Worm (Caenorhabditis elegans) whole organism, L4 larva: ENCODE data around the gene F53B1.3.

Experiments used
- F10B5.3 ChIP-seq: sonication (generic microtip); optimal IDR thresholded peaks from 2 replicates; lab custom pipeline; 2016; ENCODE audit warnings: mild to moderate bottlenecking, missing genetic modification characterization, missing compliant biosample characterization
- F26F4.8 ChIP-seq: fragments of 200-800 bp; sonication (Bioruptor generic); conservative IDR thresholded peaks from 2 replicates; pipeline ENCODE4 v1.3.6; 2022; ENCODE audit warnings: missing genetic modification characterization, missing compliant biosample characterization
- R02D3.7 ChIP-seq: fragments of 150-350 bp; sonication (generic microtip); optimal IDR thresholded peaks from 3 replicates; lab custom pipeline; 2014; ENCODE audit warnings: missing biosample characterization, missing genetic modification characterization
- T26A8.4 ChIP-seq: fragments of 200-800 bp; sonication (Bioruptor generic); IDR thresholded peaks from 2 replicates; pipeline ENCODE4 v1.3.6; 2022; ENCODE audit warnings: missing genetic modification characterization, missing compliant biosample characterization
- Y48G9A.11 ChIP-seq: fragments of 200-800 bp; sonication (Bioruptor generic); IDR thresholded peaks from 2 replicates; pipeline ENCODE4 v1.3.6; 2022; ENCODE audit warnings: missing genetic modification reagents, missing genetic modification characterization, missing compliant biosample characterization
- Y5F2A.4 ChIP-seq: fragments of 200-800 bp; sonication (Bioruptor generic); optimal IDR thresholded peaks from 2 replicates; lab custom pipeline; 2018; ENCODE audit warnings: mild to moderate bottlenecking, missing genetic modification characterization, missing compliant biosample characterization
- ZK546.5 ChIP-seq, 2 experiments: sonication (generic microtip); optimal IDR thresholded peaks; 2 replicates each; lab custom pipeline; 2017; ENCODE audit warnings: missing biosample characterization in 2 of 2, missing genetic modification characterization in 2 of 2
- aha-1 ChIP-seq: fragments of 150-350 bp; peaks from one replicate; lab custom pipeline; 2014; ENCODE audit warnings: missing biosample characterization, missing genetic modification characterization
- aly-2 ChIP-seq: sonication (generic microtip); optimal IDR thresholded peaks from 2 replicates; lab custom pipeline; 2018; ENCODE audit warnings: missing biosample characterization, missing genetic modification characterization
- ama-1 ChIP-seq: fragments of 150-350 bp; optimal IDR thresholded peaks from 2 replicates; lab custom pipeline; 2014; ENCODE audit warnings: inconsistent platforms, mixed read lengths
- arid-1 ChIP-seq: fragments of 200-800 bp; sonication (Bioruptor generic); conservative IDR thresholded peaks from 2 replicates; pipeline ENCODE4 v1.3.6; 2022; ENCODE audit warnings: missing genetic modification reagents, missing genetic modification characterization, missing compliant biosample characterization
- ceh-20 ChIP-seq: fragments of 200-800 bp; sonication (Bioruptor generic); IDR thresholded peaks from 2 replicates; pipeline ENCODE4 v1.3.6; 2022; ENCODE audit warnings: missing genetic modification reagents, missing genetic modification characterization, missing compliant biosample characterization
- ceh-62 ChIP-seq: sonication (generic microtip); optimal IDR thresholded peaks from 2 replicates; lab custom pipeline; 2017; ENCODE audit warnings: missing biosample characterization, missing genetic modification characterization
- cey-2 ChIP-seq: sonication (generic microtip); optimal IDR thresholded peaks from 3 replicates; lab custom pipeline; 2017; ENCODE audit warnings: missing genetic modification characterization, mild to moderate bottlenecking, missing compliant biosample characterization, antibody characterized with exemption, borderline replicate concordance; ENCODE audit not compliant: insufficient read depth
- dmd-6 ChIP-seq: fragments of 200-800 bp; sonication (Bioruptor generic); IDR thresholded peaks from 2 replicates; pipeline ENCODE4 v1.3.6; 2022; ENCODE audit warnings: missing genetic modification reagents, missing genetic modification characterization, missing compliant biosample characterization
- dpl-1 ChIP-seq: fragments of 150-350 bp; optimal IDR thresholded peaks from 2 replicates; lab custom pipeline; 2014; ENCODE audit warnings: missing biosample characterization, missing genetic modification reagents, missing genetic modification characterization
- duxl-1 ChIP-seq: sonication (generic microtip); optimal IDR thresholded peaks from 2 replicates; lab custom pipeline; 2016; ENCODE audit warnings: mild to moderate bottlenecking, missing genetic modification characterization, moderate library complexity, missing compliant biosample characterization; ENCODE audit not compliant: poor library complexity
- egl-27 ChIP-seq: sonication (generic microtip); optimal IDR thresholded peaks from 3 replicates; lab custom pipeline; 2017; ENCODE audit warnings: missing biosample characterization, missing genetic modification reagents, missing genetic modification characterization
- fkh-10 ChIP-seq: fragments of 150-350 bp; optimal IDR thresholded peaks from 2 replicates; lab custom pipeline; 2014; ENCODE audit warnings: missing biosample characterization, missing genetic modification reagents, missing genetic modification characterization
- fos-1 ChIP-seq: fragments of 150-350 bp; optimal IDR thresholded peaks from 2 replicates; lab custom pipeline; 2014; ENCODE audit warnings: missing biosample characterization, missing genetic modification characterization
- hif-1 ChIP-seq, 2 experiments: sonication (generic microtip); optimal IDR thresholded peaks; 2 replicates each; lab custom pipeline; 2016 to 2017; ENCODE audit warnings: missing compliant biosample characterization in 2 of 2, missing genetic modification characterization in 2 of 2, missing genetic modification reagents in 2 of 2, missing genotype in 2 of 2, mild to moderate bottlenecking in 1 of 2
- hlh-30 ChIP-seq: sonication (generic microtip); optimal IDR thresholded peaks from 2 replicates; lab custom pipeline; 2017; ENCODE audit warnings: antibody characterized with exemption, mild to moderate bottlenecking, missing genetic modification characterization, missing compliant biosample characterization; ENCODE audit not compliant: insufficient read depth
- hmg-1.1 ChIP-seq: fragments of 200-800 bp; sonication (Bioruptor generic); IDR thresholded peaks from 2 replicates; pipeline ENCODE4 v1.3.6; 2022; ENCODE audit warnings: missing genetic modification reagents, missing genetic modification characterization, missing compliant biosample characterization
- jun-1 ChIP-seq: fragments of 150-350 bp; optimal IDR thresholded peaks from 2 replicates; lab custom pipeline; 2014; ENCODE audit warnings: missing biosample characterization, missing genetic modification reagents, missing genetic modification characterization
- lin-1 ChIP-seq: fragments of 200-800 bp; sonication (Bioruptor generic); IDR thresholded peaks from 2 replicates; pipeline ENCODE4 v1.3.6; 2022; ENCODE audit warnings: missing genetic modification reagents, missing genetic modification characterization, missing compliant biosample characterization
- lin-15B ChIP-seq: fragments of 150-350 bp; sonication (generic microtip); optimal IDR thresholded peaks from 3 replicates; lab custom pipeline; 2014; ENCODE audit warnings: missing biosample characterization, missing genetic modification characterization
- lin-29 ChIP-seq: fragments of 200-800 bp; sonication (Bioruptor generic); IDR thresholded peaks from 2 replicates; pipeline ENCODE4 v1.3.6; 2022; ENCODE audit warnings: missing genetic modification reagents, missing genetic modification characterization, missing compliant biosample characterization
- lin-38 ChIP-seq: fragments of 200-800 bp; sonication (Bioruptor generic); IDR thresholded peaks from 2 replicates; pipeline ENCODE4 v1.3.6; 2022; ENCODE audit warnings: missing genetic modification reagents, missing genetic modification characterization, missing compliant biosample characterization
- lir-3 ChIP-seq: sonication (generic microtip); optimal IDR thresholded peaks from 2 replicates; lab custom pipeline; 2016; ENCODE audit warnings: mild to moderate bottlenecking, missing genetic modification characterization, missing compliant biosample characterization
- mdt-29 ChIP-seq: fragments of 200-800 bp; sonication (Bioruptor generic); IDR thresholded peaks from 2 replicates; pipeline ENCODE4 v1.3.6; 2022; ENCODE audit warnings: missing genetic modification reagents, missing genetic modification characterization, missing compliant biosample characterization
- mep-1 ChIP-seq: fragments of 150-350 bp; sonication (generic microtip); optimal IDR thresholded peaks from 3 replicates; lab custom pipeline; 2014; ENCODE audit warnings: missing biosample characterization, missing genetic modification characterization
- mes-2 ChIP-seq: sonication (generic microtip); optimal IDR thresholded peaks from 2 replicates; lab custom pipeline; 2016; ENCODE audit warnings: missing genotype, mild to moderate bottlenecking, missing genetic modification characterization, missing compliant biosample characterization; ENCODE audit not compliant: poor library complexity, severe bottlenecking
- nhr-10 ChIP-seq: fragments of 150-350 bp; optimal IDR thresholded peaks from 2 replicates; lab custom pipeline; 2014; ENCODE audit warnings: missing biosample characterization, missing genetic modification characterization
- nhr-237 ChIP-seq: sonication (generic microtip); optimal IDR thresholded peaks from 2 replicates; lab custom pipeline; 2017; ENCODE audit warnings: missing biosample characterization, missing genetic modification characterization
- nhr-25 ChIP-seq: sonication (generic microtip); optimal IDR thresholded peaks from 2 replicates; lab custom pipeline; 2017; ENCODE audit warnings: missing genetic modification characterization, mild to moderate bottlenecking, missing compliant biosample characterization, antibody characterized with exemption, moderate library complexity, borderline replicate concordance; ENCODE audit not compliant: insufficient read depth
- nhr-41 ChIP-seq: fragments of 200-800 bp; sonication (Bioruptor generic); IDR thresholded peaks from 2 replicates; pipeline ENCODE4 v1.3.6; 2022; ENCODE audit warnings: missing genetic modification reagents, missing genetic modification characterization, missing compliant biosample characterization
- nhr-42 ChIP-seq: fragments of 200-800 bp; sonication (Bioruptor generic); IDR thresholded peaks from 2 replicates; pipeline ENCODE4 v1.3.6; 2022; ENCODE audit warnings: missing genetic modification characterization, missing compliant biosample characterization
- nhr-76 ChIP-seq: fragments of 150-350 bp; optimal IDR thresholded peaks from 2 replicates; lab custom pipeline; 2014; ENCODE audit warnings: missing biosample characterization, missing genetic modification characterization
- nhr-77 ChIP-seq: fragments of 150-350 bp; optimal IDR thresholded peaks from 2 replicates; lab custom pipeline; 2014; ENCODE audit warnings: missing biosample characterization, missing genetic modification characterization
- pha-4 ChIP-seq, 2 experiments: fragments of 150-350 bp in 1 of 2; fragments of 200-800 bp in 1 of 2; sonication (Bioruptor generic) in 1 of 2; IDR thresholded peaks in 1 of 2; optimal IDR thresholded peaks in 1 of 2; 2 replicates each; pipeline versions ENCODE4 v1.3.6 to Lab custom; 2014 to 2022; ENCODE audit warnings: missing genetic modification characterization in 2 of 2, missing genetic modification reagents in 2 of 2, missing biosample characterization in 1 of 2, missing compliant biosample characterization in 1 of 2
- pqm-1 ChIP-seq: sonication (generic microtip); optimal IDR thresholded peaks from 2 replicates; lab custom pipeline; 2017; ENCODE audit warnings: missing biosample characterization, missing genetic modification characterization
- rbr-2 ChIP-seq: sonication (generic microtip); optimal IDR thresholded peaks from 2 replicates; lab custom pipeline; 2016; ENCODE audit warnings: missing genotype, missing genetic modification characterization, missing compliant biosample characterization
- sdz-12 ChIP-seq: fragments of 200-800 bp; sonication (Bioruptor generic); optimal IDR thresholded peaks from 2 replicates; lab custom pipeline; 2018; ENCODE audit warnings: mild to moderate bottlenecking, missing genetic modification characterization, missing compliant biosample characterization
- skn-1 ChIP-seq: fragments of 150-350 bp; optimal IDR thresholded peaks from 2 replicates; lab custom pipeline; 2014; ENCODE audit warnings: missing biosample characterization, missing genetic modification characterization
- spr-1 ChIP-seq: sonication (generic microtip); optimal IDR thresholded peaks from 2 replicates; lab custom pipeline; 2016; ENCODE audit warnings: mild to moderate bottlenecking, missing genetic modification characterization, missing compliant biosample characterization
- tra-1 ChIP-seq: fragments of 200-800 bp; sonication (Bioruptor generic); IDR thresholded peaks from 2 replicates; pipeline ENCODE4 v1.3.6; 2022; ENCODE audit warnings: missing genetic modification reagents, missing genetic modification characterization, missing compliant biosample characterization
- unc-62 ChIP-seq, 3 experiments: fragments of 150-350 bp in 1 of 3; sonication (generic microtip); optimal IDR thresholded peaks in 2 of 3; peaks in 1 of 3; 1 replicate in 1 of 3; 2 replicates in 2 of 3; lab custom pipeline; 2014 to 2017; ENCODE audit warnings: missing biosample characterization in 3 of 3, missing genetic modification characterization in 3 of 3, missing genetic modification reagents in 3 of 3, missing genotype in 1 of 3
- zag-1 ChIP-seq: fragments of 150-350 bp; optimal IDR thresholded peaks from 2 replicates; lab custom pipeline; 2014; ENCODE audit warnings: missing biosample characterization, missing genetic modification characterization
- zip-11 ChIP-seq: fragments of 200-800 bp; sonication (Bioruptor generic); IDR thresholded peaks from 2 replicates; pipeline ENCODE4 v1.3.6; 2022; ENCODE audit warnings: missing genetic modification characterization, missing compliant biosample characterization
- zip-2 ChIP-seq: fragments of 150-350 bp; optimal IDR thresholded peaks from 2 replicates; lab custom pipeline; 2014; ENCODE audit warnings: missing biosample characterization, missing genetic modification characterization

The F53B1.3 gene

ce11 chrX:2071392-2072001 is 33.9 kb upstream of the F53B1.3 start (continued):
- TF ChIP-seq aly-2 (tag; lab: Kevin White, UChicago) (no peak), lin-29 (GFP tag; lab: Robert Waterston, UW) (no peak), ceh-62 (tag; lab: Kevin White, UChicago) (no peak), zip-11 (GFP tag; lab: Robert Waterston, UW) (no peak), pha-4 (GFP tag; IDR thresholded peaks at IDR 0.05; lab: Robert Waterston, UW) (no peak), pha-4 (tag; optimal IDR thresholded peaks at IDR 0.05; lab: Kevin White, UChicago) (peak; percentile 25), mep-1 (tag; lab: Kevin White, UChicago) (peak; percentile 85), dpl-1 (peak; percentile 40), hlh-30 (peak; percentile 98), nhr-76 (no peak), duxl-1 (tag; lab: Kevin White, UChicago) (peak; percentile 52), spr-1 (tag; lab: Kevin White, UChicago) (no peak), T26A8.4 (GFP tag; lab: Robert Waterston, UW) (no peak), mes-2 (peak; percentile 64), hmg-1.1 (GFP tag; lab: Robert Waterston, UW) (peak; percentile 76), R02D3.7 (tag; lab: Kevin White, UChicago) (no peak), ZK546.5 (tag; optimal IDR thresholded peaks at IDR 0.05; lab: Kevin White, UChicago) (no peak), skn-1 (tag; lab: Kevin White, UChicago) (no peak), lin-15B (no peak), arid-1 (GFP tag; lab: Robert Waterston, UW) (no peak), nhr-42 (GFP tag; lab: Robert Waterston, UW) (peak; percentile 63; the same call in 1 of the 2 replicates), ceh-20 (GFP tag; lab: Robert Waterston, UW) (peak; percentile 64), rbr-2 (peak; percentile 61), zip-2 (tag; lab: Kevin White, UChicago) (no peak), nhr-25 (tag; lab: Kevin White, UChicago) (peak; percentile 58), F26F4.8 (no peak), lin-38 (no peak), nhr-10 (tag; lab: Kevin White, UChicago) (no peak), F10B5.3 (tag; lab: Kevin White, UChicago) (no peak), ama-1 (no peak), pqm-1 (peak; percentile 0), tra-1 (GFP tag; lab: Robert Waterston, UW) (0 out of 2 replicates have a peak, but pooled peaks have one; percentile 57), nhr-237 (tag; lab: Kevin White, UChicago) (no peak), Y5F2A.4 (GFP tag; lab: Kevin White, UChicago) (no peak), hif-1 (tag; optimal IDR thresholded peaks at IDR 0.05; lab: Kevin White, UChicago) (peak in 1 of 2 experiments; percentile 36), dmd-6 (peak; percentile 81), jun-1 (tag; lab: Kevin White, UChicago) (no peak), lin-1 (GFP tag; lab: Robert Waterston, UW) (no peak), lir-3 (tag; lab: Kevin White, UChicago) (no peak), aha-1 (tag; lab: Kevin White, UChicago) (peak; percentile 98), nhr-41 (GFP tag; lab: Robert Waterston, UW) (no peak), unc-62 (GFP tag; optimal IDR thresholded peaks at IDR 0.05 in 1 of 2; lab: Kevin White, UChicago) (no peak), unc-62 (tag; optimal IDR thresholded peaks at IDR 0.05; lab: Kevin White, UChicago) (no peak), Y48G9A.11 (GFP tag; lab: Robert Waterston, UW) (no peak), egl-27 (tag; lab: Kevin White, UChicago) (no peak), zag-1 (tag; lab: Kevin White, UChicago) (no peak), cey-2 (tag; lab: Kevin White, UChicago) (no peak), nhr-77 (tag; lab: Kevin White, UChicago) (no peak), mdt-29 (GFP tag; lab: Robert Waterston, UW) (no peak), fkh-10 (GFP tag; lab: Kevin White, UChicago) (peak; percentile 17), sdz-12 (GFP tag; lab: Kevin White, UChicago) (no peak), fos-1 (tag; lab: Kevin White, UChicago) (no peak)
